Worm (Caenorhabditis elegans): ENCODE measurements around the gene F11D11.21.
"Not testable (repeated sequence)": the region's sequence is repeated elsewhere in the genome, so short reads cannot be mapped to it uniquely, and the experiment has no call there.

The F11D11.21 gene

ce11 chrV:18770623-18771022 is 20.3 kb upstream of the F11D11.21 start, which contains the start of gene clec-255:
clec-255 (minus strand) TSS chrV:18770723.
- no peak for TF ChIP-seq unc-55 (GFP tag; optimal IDR thresholded peaks at IDR 0.05)
- TF ChIP-seq ceh-82 (tag; optimal IDR thresholded peaks at IDR 0.05): no peak
- no peak for TF ChIP-seq ZK546.5 (tag; optimal IDR thresholded peaks at IDR 0.05)
- no peak for TF ChIP-seq unc-62 (GFP tag; optimal IDR thresholded peaks at IDR 0.05)
- TF ChIP-seq nhr-77 (tag; optimal IDR thresholded peaks at IDR 0.05): no peak
- TF ChIP-seq lin-39 (tag; optimal IDR thresholded peaks at IDR 0.05): no peak
- TF ChIP-seq elt-3 (tag; optimal IDR thresholded peaks at IDR 0.05): no peak
- TF ChIP-seq sem-4 (tag; optimal IDR thresholded peaks at IDR 0.05): no peak

ce11 chrV:18769902-18770301 is 19.6 kb upstream of the F11D11.21 start:
- TF ChIP-seq sma-9 (GFP tag; optimal IDR thresholded peaks at IDR 0.05) (no peak), sma-9 (tag; optimal IDR thresholded peaks at IDR 0.05) (no peak), egl-27 (tag; optimal IDR thresholded peaks at IDR 0.05) (no peak), nhr-21 (tag; optimal IDR thresholded peaks at IDR 0.05) (no peak), unc-39 (tag; optimal IDR thresholded peaks at IDR 0.05) (no peak), lin-13 (GFP tag; optimal IDR thresholded peaks at IDR 0.05) (no peak), nhr-12 (tag; optimal IDR thresholded peaks at IDR 0.05) (no peak), F13H6.1 (tag; optimal IDR thresholded peaks at IDR 0.05) (no peak), unc-62 (GFP tag; optimal IDR thresholded peaks at IDR 0.05) (no peak), skn-1 (tag; optimal IDR thresholded peaks at IDR 0.05) (no peak), elt-3 (tag; optimal IDR thresholded peaks at IDR 0.05) (no peak), aly-2 (tag; optimal IDR thresholded peaks at IDR 0.05) (no peak), nhr-25 (tag; optimal IDR thresholded peaks at IDR 0.05) (no peak), lsy-2 (tag; optimal IDR thresholded peaks at IDR 0.05) (no peak), nhr-237 (tag; optimal IDR thresholded peaks at IDR 0.05) (no peak)

DNA sequence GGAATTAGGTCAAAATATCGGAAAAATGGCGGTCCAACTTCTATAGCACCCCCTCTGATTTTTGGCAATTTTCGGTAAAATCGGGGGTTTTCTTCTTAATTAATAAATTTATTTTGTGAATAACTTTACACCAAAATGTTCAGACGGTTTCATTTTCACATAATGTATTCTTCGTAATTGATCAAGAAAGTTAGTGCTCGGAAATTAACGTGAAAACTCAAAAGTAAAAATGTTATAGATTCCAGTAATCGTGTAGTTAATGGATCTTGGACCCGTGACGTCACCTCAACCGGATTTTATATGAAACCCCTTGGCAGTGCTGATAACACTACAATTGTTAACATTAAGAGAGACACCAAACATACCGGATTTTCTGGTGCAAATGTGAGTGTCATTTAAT is 11.7 kb upstream of the F11D11.21 start, which contains the start of gene F11D11.22:
Gene F11D11.22 (plus strand): TSS at position 301 of the 400 bp plus-strand sequence.
- not testable (repeated sequence) for TF ChIP-seq skn-1, lsy-2, nhr-10 (tag; optimal IDR thresholded peaks at IDR 0.05)

- TF ChIP-seq nhr-237 (tag; optimal IDR thresholded peaks at IDR 0.05): no peak
- TF ChIP-seq dmd-4 (tag; optimal IDR thresholded peaks at IDR 0.05): no peak
- no peak for TF ChIP-seq sem-4 (tag; optimal IDR thresholded peaks at IDR 0.05)
- no peak for TF ChIP-seq alr-1 (tag; optimal IDR thresholded peaks at IDR 0.05)
- TF ChIP-seq skn-1 (tag; optimal IDR thresholded peaks at IDR 0.05): no peak
- no peak for TF ChIP-seq peb-1 (tag; optimal IDR thresholded peaks at IDR 0.05)
These were observed 10.7 kb upstream of the F11D11.21 start, which contains the start of gene F11D11.4 for ce11 chrV:18761078-18761477. F11D11.4 (plus strand) TSS chrV:18761378.

ce11 chrV:18760174-18760573 is 9.8 kb upstream of the F11D11.21 start, which contains the start of gene F11D11.3:
F11D11.3 (minus strand) TSS chrV:18760274.
- TF ChIP-seq nhr-129 (tag; optimal IDR thresholded peaks at IDR 0.05) (no peak), gmeb-1 (tag; optimal IDR thresholded peaks at IDR 0.05) (no peak), sma-9 (GFP tag; optimal IDR thresholded peaks at IDR 0.05) (no peak), sma-9 (tag; optimal IDR thresholded peaks at IDR 0.05) (no peak), C34F6.9 (tag; optimal IDR thresholded peaks at IDR 0.05) (no peak), lsy-2 (tag; optimal IDR thresholded peaks at IDR 0.05) (no peak), mdl-1 (tag; optimal IDR thresholded peaks at IDR 0.05) (no peak), nhr-21 (tag; optimal IDR thresholded peaks at IDR 0.05) (no peak), dmd-4 (tag; optimal IDR thresholded peaks at IDR 0.05) (no peak), ZK546.5 (tag; optimal IDR thresholded peaks at IDR 0.05) (no peak)

DNA sequence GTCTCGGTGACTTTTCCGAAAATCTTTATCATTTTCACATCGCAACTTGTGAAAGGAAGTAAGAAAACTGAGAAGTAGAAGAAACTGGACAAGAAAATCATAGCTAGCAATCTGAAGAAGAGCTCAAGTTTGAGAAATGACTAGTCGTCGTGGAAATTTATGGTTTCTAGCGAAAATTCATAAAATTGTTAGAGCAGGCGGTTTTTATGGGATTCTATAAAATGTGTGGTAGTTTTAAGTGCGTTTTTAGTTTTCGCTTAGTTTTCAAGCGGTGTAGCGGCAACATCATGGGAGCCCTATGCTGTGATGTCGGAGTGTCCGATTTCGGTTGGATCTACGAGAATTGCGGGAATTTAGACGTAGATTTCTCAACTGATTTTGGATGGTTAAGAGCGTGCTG is 4.0 kb upstream of the F11D11.21 start, which contains the start of gene clec-254:
Gene clec-254 (minus strand): TSS at position 101 of the 400 bp plus-strand sequence.
- TF ChIP-seq mdl-1, skn-1, nhr-25 (tag; optimal IDR thresholded peaks at IDR 0.05): not testable (repeated sequence)

DNA sequence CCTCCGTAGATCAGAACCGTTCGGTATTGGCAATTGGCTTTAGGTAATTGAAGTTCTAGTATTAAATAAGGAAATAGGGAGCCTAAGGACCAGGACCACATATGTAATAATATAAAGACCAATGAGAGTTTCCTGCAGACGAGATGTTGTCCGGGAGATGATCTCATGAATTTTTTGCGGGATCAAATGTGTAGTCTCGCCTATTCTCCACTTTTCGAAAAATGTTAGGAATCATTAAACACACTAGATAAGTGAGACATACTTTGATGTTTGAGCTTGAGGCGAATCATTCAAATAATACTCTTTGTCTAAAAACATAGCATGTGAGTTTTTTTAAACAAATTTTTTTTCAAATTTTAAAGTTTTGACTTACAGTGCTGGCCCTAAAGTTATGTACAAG is 2.7 kb upstream of the F11D11.21 start, which contains the start of gene F11D11.6:
Gene F11D11.6 (minus strand): TSS at position 101 of the 400 bp plus-strand sequence.
- no peak for TF ChIP-seq elt-1 (tag; optimal IDR thresholded peaks at IDR 0.05)

Data from whole organism, L2 larva.